Worm (Caenorhabditis elegans): Measurements from ENCODE around the gene Y54G9A.7.

DNA sequence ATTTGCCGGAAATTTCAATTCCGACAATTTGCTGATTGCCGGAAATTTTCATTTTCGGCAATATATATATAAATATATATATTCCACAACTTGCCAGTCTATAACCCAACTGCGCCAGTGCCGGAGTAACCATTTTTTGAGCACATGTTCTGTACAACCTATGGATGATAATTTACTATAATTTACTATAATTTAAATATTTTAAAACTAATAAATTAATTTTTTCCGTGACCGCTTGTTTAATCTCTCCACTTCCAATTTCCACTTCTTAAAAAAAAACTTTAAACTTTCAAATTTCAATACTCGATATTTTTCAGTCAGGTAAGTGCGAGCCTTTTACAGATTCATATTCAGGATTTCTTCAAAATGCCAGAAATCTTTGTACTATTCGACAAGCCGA, 40.4 kb upstream of the Y54G9A.7 start, which contains the start of gene arrd-12:
- no peak for TF ChIP-seq ama-1 (optimal IDR thresholded peaks at IDR 0.05)
- TF ChIP-seq ama-1 (GFP tag; optimal IDR thresholded peaks at IDR 0.05) = no peak
- no peak for TF ChIP-seq cebp-1 (GFP tag; IDR thresholded peaks at IDR 0.05)
- TF ChIP-seq cebp-1 (tag; optimal IDR thresholded peaks at IDR 0.05) = no peak
- no peak for TF ChIP-seq ceh-40 (GFP tag; IDR thresholded peaks at IDR 0.05)
- no peak for TF ChIP-seq tbx-9 (tag; optimal IDR thresholded peaks at IDR 0.05; ENCODE audit: borderline replicate concordance)
- no peak for TF ChIP-seq F23B12.7 (tag; optimal IDR thresholded peaks at IDR 0.05; ENCODE audit: insufficient read depth)
- no peak for TF ChIP-seq snpc-4 (GFP tag; optimal IDR thresholded peaks at IDR 0.05)
- no peak for TF ChIP-seq snpc-4 (tag; optimal IDR thresholded peaks at IDR 0.05)
- no peak for TF ChIP-seq rec-8 (tag; optimal IDR thresholded peaks at IDR 0.05)
- TF ChIP-seq hlh-26 (GFP tag; conservative IDR thresholded peaks at IDR 0.05) = no peak
- TF ChIP-seq pha-4 (tag; optimal IDR thresholded peaks at IDR 0.05) = no peak
- TF ChIP-seq let-607 (tag; optimal IDR thresholded peaks at IDR 0.05) = no peak
- no peak for TF ChIP-seq zim-3 (tag; optimal IDR thresholded peaks at IDR 0.05)
- no peak for TF ChIP-seq him-1 (tag; optimal IDR thresholded peaks at IDR 0.05)

All from whole organism, young adult.